Fruit fly (Drosophila melanogaster) whole organism, embryonic: ENCODE results near the gene CG2278.

Experiments used
- CG1024 ChIP-seq: fragments of 200-800 bp; sonication (Bioruptor generic); IDR thresholded peaks from 2 replicates; pipeline ENCODE4 v1.3.6; 2022; ENCODE audit warnings: missing biosample characterization, missing genetic modification characterization
- CG10979 ChIP-seq: fragments of 200-800 bp; sonication (Bioruptor generic); optimal IDR thresholded peaks from 2 replicates; lab custom pipeline; 2018; ENCODE audit warnings: missing biosample characterization, mild to moderate bottlenecking, missing genetic modification characterization, moderate library complexity
- CG12236 ChIP-seq: fragments of 200-800 bp; sonication (Bioruptor generic); optimal IDR thresholded peaks from 2 replicates; lab custom pipeline; 2016; ENCODE audit warnings: missing biosample characterization, missing genetic modification characterization
- CG1233 ChIP-seq: fragments of 200-800 bp; sonication (Bioruptor generic); optimal IDR thresholded peaks from 4 replicates; lab custom pipeline; 2018; ENCODE audit warnings: missing biosample characterization, mild to moderate bottlenecking, missing genetic modification characterization
- CG12659 ChIP-seq: fragments of 200-800 bp; sonication (Bioruptor generic); optimal IDR thresholded peaks from 3 replicates; lab custom pipeline; 2017; ENCODE audit warnings: mild to moderate bottlenecking, missing biosample characterization, missing genetic modification reagents, missing genetic modification characterization
- CG15479 ChIP-seq: fragments of 200-800 bp; sonication (Bioruptor generic); optimal IDR thresholded peaks from 3 replicates; lab custom pipeline; 2019; ENCODE audit warnings: missing biosample characterization, mild to moderate bottlenecking, missing genetic modification characterization, moderate library complexity
- CG15601 ChIP-seq: fragments of 200-800 bp; sonication (Bioruptor generic); optimal IDR thresholded peaks from 3 replicates; lab custom pipeline; 2019; ENCODE audit warnings: missing biosample characterization, mild to moderate bottlenecking, missing genetic modification characterization, moderate library complexity
- CG16863 ChIP-seq: fragments of 200-800 bp; sonication (Bioruptor generic); optimal IDR thresholded peaks from 3 replicates; lab custom pipeline; 2016; ENCODE audit warnings: missing biosample characterization, missing genetic modification characterization
- CG2116 ChIP-seq: fragments of 200-800 bp; sonication (Bioruptor generic); optimal IDR thresholded peaks from 3 replicates; lab custom pipeline; 2018; ENCODE audit warnings: missing biosample characterization, mild to moderate bottlenecking, missing genetic modification characterization
- CG2875 ChIP-seq: fragments of 200-800 bp; sonication (Bioruptor generic); optimal IDR thresholded peaks from 2 replicates; lab custom pipeline; 2017; ENCODE audit warnings: missing biosample characterization, mild to moderate bottlenecking, missing genetic modification characterization, missing genetic modification reagents
- CG31388 ChIP-seq: fragments of 200-800 bp; sonication (Bioruptor generic); optimal IDR thresholded peaks from 2 replicates; lab custom pipeline; 2016; ENCODE audit warnings: missing biosample characterization, missing genetic modification characterization
- CG31441 ChIP-seq: fragments of 200-800 bp; sonication (Bioruptor generic); IDR thresholded peaks from 2 replicates; pipeline ENCODE4 v1.3.6; 2022; ENCODE audit warnings: missing biosample characterization, missing genetic modification characterization
- CG3163 ChIP-seq: fragments of 200-800 bp; sonication (Bioruptor generic); optimal IDR thresholded peaks from 3 replicates; lab custom pipeline; 2016; ENCODE audit warnings: missing biosample characterization, missing genetic modification characterization
- CG33213 ChIP-seq: fragments of 200-800 bp; sonication (Bioruptor generic); optimal IDR thresholded peaks from 3 replicates; lab custom pipeline; 2016; ENCODE audit warnings: missing biosample characterization, missing genetic modification characterization
- CG43689 ChIP-seq: fragments of 200-800 bp; sonication (Bioruptor generic); IDR thresholded peaks from 2 replicates; pipeline ENCODE4 v1.3.6; 2022; ENCODE audit warnings: missing biosample characterization, missing genetic modification characterization
- CG4424 ChIP-seq: fragments of 200-800 bp; sonication (Bioruptor generic); optimal IDR thresholded peaks from 3 replicates; lab custom pipeline; 2016; ENCODE audit warnings: missing biosample characterization, missing genetic modification characterization
- CG4820 ChIP-seq: fragments of 200-800 bp; sonication (Bioruptor generic); optimal IDR thresholded peaks from 3 replicates; lab custom pipeline; 2016; ENCODE audit warnings: missing biosample characterization, missing genetic modification characterization
- CG6689 ChIP-seq: fragments of 200-800 bp; sonication (Bioruptor generic); IDR thresholded peaks from 2 replicates; pipeline ENCODE4 v1.3.6; 2022; ENCODE audit warnings: missing biosample characterization, missing genetic modification characterization
- D19A ChIP-seq: fragments of 200-800 bp; optimal IDR thresholded peaks from 3 replicates; lab custom pipeline; 2019; ENCODE audit warnings: missing biosample characterization, mild to moderate bottlenecking, missing genetic modification characterization, moderate library complexity
- D19B ChIP-seq: fragments of 200-800 bp; sonication (Bioruptor generic); optimal IDR thresholded peaks from 2 replicates; lab custom pipeline; 2017; ENCODE audit warnings: missing biosample characterization, mild to moderate bottlenecking, missing genetic modification characterization
- Dek ChIP-seq: fragments of 200-800 bp; sonication (Bioruptor generic); optimal IDR thresholded peaks from 3 replicates; lab custom pipeline; 2019; ENCODE audit warnings: missing biosample characterization, mild to moderate bottlenecking, missing genetic modification characterization, moderate library complexity
- HHEX ChIP-seq: fragments of 200-800 bp; sonication (Bioruptor generic); optimal IDR thresholded peaks from 3 replicates; lab custom pipeline; 2017; ENCODE audit warnings: missing biosample characterization, mild to moderate bottlenecking, missing genetic modification characterization, missing genetic modification reagents
- Hr51 ChIP-seq, 2 experiments: fragments of 200-800 bp; sonication (Bioruptor generic); optimal IDR thresholded peaks; 2 replicates in 1 of 2; 3 replicates in 1 of 2; lab custom pipeline; 2016 to 2018; ENCODE audit warnings: missing biosample characterization in 2 of 2, missing genetic modification characterization in 2 of 2, mild to moderate bottlenecking in 1 of 2, moderate library complexity in 1 of 2
- Lhr ChIP-seq: fragments of 200-800 bp; sonication (Bioruptor generic); optimal IDR thresholded peaks from 3 replicates; lab custom pipeline; 2017; ENCODE audit warnings: mild to moderate bottlenecking, missing biosample characterization, missing genetic modification reagents, missing genetic modification characterization
- Nf-YA ChIP-seq: fragments of 200-800 bp; sonication (Bioruptor generic); IDR thresholded peaks from 2 replicates; pipeline ENCODE4 v1.3.6; 2022; ENCODE audit warnings: missing biosample characterization, missing genetic modification characterization
- Rx ChIP-seq: fragments of 200-800 bp; sonication (Bioruptor generic); IDR thresholded peaks from 2 replicates; pipeline ENCODE4 v1.3.6; 2022; ENCODE audit warnings: missing biosample characterization, missing genetic modification characterization
- Side ChIP-seq: fragments of 200-800 bp; sonication (Bioruptor generic); optimal IDR thresholded peaks from 2 replicates; lab custom pipeline; 2016; ENCODE audit warnings: missing biosample characterization, missing genetic modification characterization
- btn ChIP-seq: fragments of 200-800 bp; sonication (Bioruptor generic); optimal IDR thresholded peaks from 2 replicates; lab custom pipeline; 2016; ENCODE audit warnings: missing biosample characterization, missing genetic modification characterization
- cad ChIP-seq: fragments of >200 bp; optimal IDR thresholded peaks from 2 replicates; lab custom pipeline; 2017; ENCODE audit warnings: missing biosample characterization, missing genetic modification characterization
- chif ChIP-seq, 2 experiments: fragments of 200-800 bp; sonication (Bioruptor generic); optimal IDR thresholded peaks; 3 replicates each; lab custom pipeline; 2016; ENCODE audit warnings: missing biosample characterization in 2 of 2, missing genetic modification characterization in 2 of 2
- chn ChIP-seq: fragments of 200-800 bp; sonication (Bioruptor generic); optimal IDR thresholded peaks from 2 replicates; lab custom pipeline; 2016; ENCODE audit warnings: missing biosample characterization, missing genetic modification characterization
- fd96Cb ChIP-seq: fragments of 200-800 bp; sonication (Bioruptor generic); optimal IDR thresholded peaks from 2 replicates; lab custom pipeline; 2018; ENCODE audit warnings: missing biosample characterization, mild to moderate bottlenecking, missing genetic modification characterization, moderate library complexity
- gce ChIP-seq: fragments of 200-800 bp; sonication (Bioruptor generic); IDR thresholded peaks from 3 replicates; pipeline ENCODE4 v1.3.6; 2022; ENCODE audit warnings: missing biosample characterization, missing genetic modification characterization
- gsb ChIP-seq: fragments of 200-800 bp; sonication (Bioruptor generic); IDR thresholded peaks from 2 replicates; pipeline ENCODE4 v1.3.6; 2022; ENCODE audit warnings: missing biosample characterization, missing genetic modification characterization
- gt ChIP-seq: fragments of 200-800 bp; sonication (Bioruptor generic); IDR thresholded peaks from 2 replicates; pipeline ENCODE4 v1.3.6; 2022; ENCODE audit warnings: missing biosample characterization, missing genetic modification characterization
- hb ChIP-seq: fragments of 200-800 bp; sonication (Bioruptor generic); IDR thresholded peaks from 3 replicates; pipeline ENCODE4 v1.3.6; 2022; ENCODE audit warnings: missing biosample characterization, missing genetic modification characterization; ENCODE audit not compliant: partially characterized antibody
- hbn ChIP-seq: fragments of 200-800 bp; sonication (Bioruptor generic); IDR thresholded peaks from 2 replicates; pipeline ENCODE4 v1.3.6; 2022; ENCODE audit warnings: missing biosample characterization, missing genetic modification characterization; ENCODE audit not compliant: partially characterized antibody
- inv ChIP-seq: fragments of 200-800 bp; sonication (Bioruptor generic); IDR thresholded peaks from 2 replicates; pipeline ENCODE4 v1.3.6; 2022; ENCODE audit warnings: missing biosample characterization, missing genetic modification characterization; ENCODE audit not compliant: partially characterized antibody
- jigr1 ChIP-seq: fragments of 200-800 bp; sonication (Bioruptor generic); IDR thresholded peaks from 3 replicates; pipeline ENCODE4 v1.3.6; 2022; ENCODE audit warnings: missing biosample characterization, missing genetic modification characterization
- lov ChIP-seq, 2 experiments: fragments of 200-800 bp in 1 of 2; fragments of >200 bp in 1 of 2; sonication (Bioruptor generic) in 1 of 2; IDR thresholded peaks in 1 of 2; optimal IDR thresholded peaks in 1 of 2; 2 replicates in 1 of 2; 3 replicates in 1 of 2; pipeline versions ENCODE4 v1.3.6 to Lab custom; 2017 to 2022; ENCODE audit warnings: missing biosample characterization in 1 of 2, missing genetic modification characterization in 1 of 2
- pan ChIP-seq, 4 experiments: fragments of >200 bp in 3 of 4; fragments of 200-800 bp in 1 of 4; sonication (Bioruptor generic) in 1 of 4; optimal IDR thresholded peaks in 3 of 4; IDR thresholded peaks in 1 of 4; 2 replicates each; pipeline versions ENCODE4 v1.3.6 to Lab custom; 2017 to 2022; ENCODE audit warnings: missing biosample characterization in 2 of 4, missing genetic modification characterization in 2 of 4, mixed read lengths in 1 of 4
- pho ChIP-seq: fragments of 200-800 bp; sonication (Bioruptor generic); optimal IDR thresholded peaks from 2 replicates; lab custom pipeline; 2016; ENCODE audit warnings: missing biosample characterization, missing genetic modification characterization
- pnt ChIP-seq: fragments of 200-800 bp; sonication (Bioruptor generic); optimal IDR thresholded peaks from 3 replicates; lab custom pipeline; 2016; ENCODE audit warnings: missing biosample characterization, missing genetic modification characterization
- ranshi ChIP-seq: fragments of 200-800 bp; sonication (Bioruptor generic); IDR thresholded peaks from 2 replicates; pipeline ENCODE4 v1.3.6; 2022; ENCODE audit warnings: missing biosample characterization, missing genetic modification characterization
- slp2 ChIP-seq: fragments of 200-800 bp; sonication (Bioruptor generic); optimal IDR thresholded peaks from 2 replicates; lab custom pipeline; 2016; ENCODE audit warnings: missing biosample characterization, missing genetic modification characterization
- ssp ChIP-seq: fragments of 200-800 bp; sonication (Bioruptor generic); IDR thresholded peaks from 2 replicates; pipeline ENCODE4 v1.3.6; 2022; ENCODE audit warnings: missing biosample characterization, missing genetic modification characterization
- tup ChIP-seq: fragments of 200-800 bp; sonication (Bioruptor generic); optimal IDR thresholded peaks from 2 replicates; lab custom pipeline; 2016; ENCODE audit warnings: missing biosample characterization, mild to moderate bottlenecking, missing genetic modification characterization, moderate library complexity
- zen ChIP-seq: fragments of 200-800 bp; sonication (Bioruptor generic); optimal IDR thresholded peaks from 3 replicates; lab custom pipeline; 2018; ENCODE audit warnings: missing biosample characterization, mild to moderate bottlenecking, missing genetic modification characterization, moderate library complexity
- zfh2 ChIP-seq: fragments of 200-800 bp; sonication (Bioruptor generic); optimal IDR thresholded peaks from 2 replicates; lab custom pipeline; 2016; ENCODE audit warnings: missing biosample characterization, missing genetic modification characterization

The CG2278 gene

DNA sequence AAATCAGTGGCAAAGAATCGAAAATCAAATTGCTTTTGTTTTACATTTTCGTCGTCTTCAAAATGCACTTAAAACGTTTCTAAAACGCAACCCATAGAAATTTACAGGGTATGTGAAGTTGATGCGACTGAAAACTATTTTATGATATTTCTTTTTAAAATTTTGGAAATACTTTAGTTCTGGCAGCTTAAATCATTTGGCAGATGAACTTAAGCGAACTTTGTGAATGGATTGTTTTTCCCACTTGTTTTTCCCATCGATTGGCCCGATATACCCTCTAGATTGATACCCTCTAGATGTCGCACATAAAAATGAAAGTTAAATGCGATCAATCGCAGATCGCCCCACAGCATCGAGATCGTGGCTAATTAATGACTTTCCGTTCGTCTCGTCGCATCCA is 43.9 kb downstream of the CG2278 start (continued):
- TF ChIP-seq D19A (peak; percentile 66), CG1233 (GFP tag; lab: Kevin White, UChicago) (peak; percentile 19), CG2875 (GFP tag; lab: Kevin White, UChicago) (peak; percentile 70), CG16863 (GFP tag; lab: Kevin White, UChicago) (peak; percentile 55), CG6689 (peak; percentile 74), hb (GFP tag; lab: Robert Waterston, UW) (no peak), inv (GFP tag; lab: Robert Waterston, UW) (no peak), jigr1 (peak; percentile 37; the same call in 1 of the 3 replicates), CG43689 (no peak), Lhr (GFP tag; lab: Kevin White, UChicago) (peak; percentile 14), CG10979 (tag; lab: Kevin White, UChicago) (peak; percentile 80), Rx (GFP tag; lab: Robert Waterston, UW) (peak; percentile 59; the same call in 1 of the 2 replicates), CG15479 (GFP tag; lab: Kevin White, UChicago) (no peak), zen (tag; lab: Kevin White, UChicago) (peak; percentile 56), CG12659 (GFP tag; lab: Kevin White, UChicago) (peak; percentile 11), pho (no peak), gce (peak; percentile 61; the same call in 1 of the 3 replicates), gsb (GFP tag; lab: Robert Waterston, UW) (no peak), CG15601 (peak; percentile 73), CG1024 (GFP tag; lab: Robert Waterston, UW) (0 out of 2 replicates have a peak, but pooled peaks have one; percentile 26), Nf-YA (GFP tag; lab: Robert Waterston, UW) (no peak), chif (GFP tag; optimal IDR thresholded peaks at IDR 0.05; lab: Kevin White, UChicago) (peak; percentile 23 to 71), hbn (GFP tag; lab: Robert Waterston, UW) (no peak), slp2 (GFP tag; lab: Kevin White, UChicago) (peak; percentile 7), CG31441 (GFP tag; lab: Robert Waterston, UW) (peak; percentile 65), tup (GFP tag; lab: Kevin White, UChicago) (no peak), pan (optimal IDR thresholded peaks at IDR 0.05; lab: Kevin White, UChicago) (no peak), pan (GFP tag; optimal IDR thresholded peaks at IDR 0.05 in 1 of 2, IDR thresholded peaks at IDR 0.05 in 1 of 2) (peak in 1 of 2 experiments; percentile 58), ssp (peak; percentile 45), Dek (tag; lab: Kevin White, UChicago) (no peak), gt (GFP tag; lab: Robert Waterston, UW) (0 out of 2 replicates have a peak, but pooled peaks have one; percentile 54), Hr51 (GFP tag; optimal IDR thresholded peaks at IDR 0.05; lab: Kevin White, UChicago) (peak in 1 of 2 experiments; percentile 65), CG2116 (GFP tag; lab: Kevin White, UChicago) (peak; percentile 50), CG12236 (GFP tag; lab: Kevin White, UChicago) (peak; percentile 25), btn (GFP tag; lab: Kevin White, UChicago) (peak; percentile 27), ranshi (GFP tag; lab: Robert Waterston, UW) (peak; percentile 50; the same call in 1 of the 2 replicates), D19B (GFP tag; lab: Kevin White, UChicago) (peak; percentile 23), chn (GFP tag; lab: Kevin White, UChicago) (peak; percentile 64), CG3163 (GFP tag; lab: Kevin White, UChicago) (no peak), CG4424 (peak; percentile 69), CG33213 (GFP tag; lab: Kevin White, UChicago) (no peak), zfh2 (GFP tag; lab: Kevin White, UChicago) (no peak), fd96Cb (tag; lab: Kevin White, UChicago) (peak; percentile 82), HHEX (GFP tag; lab: Kevin White, UChicago) (peak; percentile 17), Side (GFP tag; lab: Kevin White, UChicago) (no peak), cad (GFP tag; lab: Kevin White, UChicago) (no peak), CG31388 (GFP tag; lab: Kevin White, UChicago) (no peak), CG4820 (GFP tag; lab: Kevin White, UChicago) (peak; percentile 53), lov (optimal IDR thresholded peaks at IDR 0.05; lab: Kevin White, UChicago) (no peak), lov (GFP tag; IDR thresholded peaks at IDR 0.05; lab: Robert Waterston, UW) (0 out of 3 replicates have a peak, but pooled peaks have one; percentile 57), pnt (GFP tag; lab: Kevin White, UChicago) (peak; percentile 17)
